Worm (Caenorhabditis elegans): ENCODE data around the gene lin-32.

Gene lin-32

ce11 chrX:2242568-2243185 is 12.8 kb upstream of the lin-32 start, which contains the start of gene rpl-11.2:
Gene rpl-11.2 (minus strand): TSS chrX:2242618.
- peak; percentile 61 for TF ChIP-seq unc-120 (tag; optimal IDR thresholded peaks at IDR 0.05; ENCODE audit: poor library complexity, severe bottlenecking)
- TF ChIP-seq flh-1 (GFP tag; optimal IDR thresholded peaks at IDR 0.05): no peak
- peak; percentile 75 for TF ChIP-seq ces-1 (GFP tag; optimal IDR thresholded peaks at IDR 0.05)
- peak; percentile 68 for TF ChIP-seq cnd-1 (tag; optimal IDR thresholded peaks at IDR 0.05)
- peak; percentile 31 for TF ChIP-seq elt-1 (tag; optimal IDR thresholded peaks at IDR 0.05; ENCODE audit: borderline replicate concordance, insufficient read depth)
- TF ChIP-seq mep-1 (tag; optimal IDR thresholded peaks at IDR 0.05): peak; percentile 99
- no peak for TF ChIP-seq elt-3 (tag; optimal IDR thresholded peaks at IDR 0.05)
- peak; percentile 93 for TF ChIP-seq unc-62 (GFP tag; optimal IDR thresholded peaks at IDR 0.05)
- no peak for TF ChIP-seq bed-3 (GFP tag; optimal IDR thresholded peaks at IDR 0.05)
- peak; percentile 97 for TF ChIP-seq pha-4 (tag; optimal IDR thresholded peaks at IDR 0.05)
- peak; percentile 76 for TF ChIP-seq ztf-11 (tag; optimal IDR thresholded peaks at IDR 0.05)
- no peak for TF ChIP-seq zip-8 (tag; optimal IDR thresholded peaks at IDR 0.05)
- peak; percentile 89 for TF ChIP-seq nhr-237 (tag; optimal IDR thresholded peaks at IDR 0.05)
- peak; percentile 90 for TF ChIP-seq ceh-39 (tag; optimal IDR thresholded peaks at IDR 0.05)
- TF ChIP-seq M03D4.4 (tag; optimal IDR thresholded peaks at IDR 0.05): peak; percentile 48
- peak; percentile 77 for TF ChIP-seq sptf-1 (tag; optimal IDR thresholded peaks at IDR 0.05)
- TF ChIP-seq lsy-2 (tag; optimal IDR thresholded peaks at IDR 0.05): peak; percentile 99
- peak; percentile 8 for TF ChIP-seq drap-1 (GFP tag; optimal IDR thresholded peaks at IDR 0.05)
- TF ChIP-seq unc-39 (tag; optimal IDR thresholded peaks at IDR 0.05): no peak
- no peak for TF ChIP-seq ceh-83 (GFP tag; optimal IDR thresholded peaks at IDR 0.05)
- peak; percentile 83 for TF ChIP-seq hlh-1 (tag; optimal IDR thresholded peaks at IDR 0.05)
- peak; percentile 31 for TF ChIP-seq lin-32 (GFP tag; optimal IDR thresholded peaks at IDR 0.05)
- no peak for TF ChIP-seq nhr-76 (tag; optimal IDR thresholded peaks at IDR 0.05)
- TF ChIP-seq nhr-12 (tag; optimal IDR thresholded peaks at IDR 0.05): peak; percentile 26
- TF ChIP-seq nhr-28 (tag; optimal IDR thresholded peaks at IDR 0.05): no peak
- TF ChIP-seq lin-13 (tag; optimal IDR thresholded peaks at IDR 0.05): peak; percentile 92
- TF ChIP-seq nhr-2 (tag; optimal IDR thresholded peaks at IDR 0.05): peak; percentile 70
- TF ChIP-seq sem-2 (GFP tag; optimal IDR thresholded peaks at IDR 0.05): no peak

DNA sequence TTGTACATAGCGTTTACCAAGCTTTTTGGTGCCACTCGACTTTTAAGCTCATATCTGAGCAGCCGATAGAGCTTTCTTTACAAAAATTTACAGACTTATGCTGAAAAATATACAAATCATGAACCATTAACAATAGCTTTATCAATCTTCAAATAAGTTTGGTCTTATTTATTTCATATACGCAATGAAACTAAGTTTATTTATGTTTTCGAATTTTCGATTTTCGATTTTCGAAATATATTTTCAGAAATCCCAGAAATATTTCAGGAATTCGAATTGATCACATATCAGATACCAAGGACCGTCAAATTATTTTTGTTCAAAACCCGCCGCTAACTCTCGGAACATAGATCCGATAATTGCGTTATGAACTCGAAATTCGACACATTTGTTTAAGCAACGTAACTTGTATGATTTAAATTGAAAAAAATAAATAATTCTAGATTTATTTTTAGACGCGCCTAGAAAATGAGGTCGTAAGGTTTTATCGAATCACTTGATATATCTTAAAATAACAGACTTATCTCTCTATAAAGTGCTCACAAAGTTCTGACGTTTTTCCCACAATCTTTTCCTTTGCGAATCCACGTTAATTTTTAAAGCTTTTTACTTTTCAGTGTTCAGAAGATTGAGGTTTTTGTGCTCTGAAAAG is 11.4 kb upstream of the lin-32 start:
- TF ChIP-seq ces-1 (GFP tag; optimal IDR thresholded peaks at IDR 0.05) (no peak), ztf-11 (tag; optimal IDR thresholded peaks at IDR 0.05) (no peak), elt-3 (tag; optimal IDR thresholded peaks at IDR 0.05) (no peak), ham-2 (GFP tag; optimal IDR thresholded peaks at IDR 0.05) (no peak), ceh-39 (tag; optimal IDR thresholded peaks at IDR 0.05) (no peak), unc-62 (GFP tag; optimal IDR thresholded peaks at IDR 0.05) (no peak), M03D4.4 (tag; optimal IDR thresholded peaks at IDR 0.05) (no peak), nhr-12 (tag; optimal IDR thresholded peaks at IDR 0.05) (no peak), snpc-4 (tag; optimal IDR thresholded peaks at IDR 0.05) (no peak), lin-13 (tag; optimal IDR thresholded peaks at IDR 0.05) (no peak), nhr-28 (tag; optimal IDR thresholded peaks at IDR 0.05) (no peak), ceh-83 (GFP tag; optimal IDR thresholded peaks at IDR 0.05) (no peak), sptf-1 (tag; optimal IDR thresholded peaks at IDR 0.05) (no peak), blmp-1 (tag; optimal IDR thresholded peaks at IDR 0.05) (no peak), drap-1 (GFP tag; optimal IDR thresholded peaks at IDR 0.05) (no peak), pha-4 (tag; optimal IDR thresholded peaks at IDR 0.05) (no peak)

- TF ChIP-seq bed-3 (GFP tag; optimal IDR thresholded peaks at IDR 0.05) (no peak), ces-1 (GFP tag; optimal IDR thresholded peaks at IDR 0.05) (peak; percentile 65), nhr-28 (tag; optimal IDR thresholded peaks at IDR 0.05) (no peak), ztf-11 (tag; optimal IDR thresholded peaks at IDR 0.05) (no peak), tbx-8 (GFP tag; optimal IDR thresholded peaks at IDR 0.05) (no peak), sem-2 (GFP tag; optimal IDR thresholded peaks at IDR 0.05) (no peak), ceh-43 (GFP tag; optimal IDR thresholded peaks at IDR 0.05) (no peak), hlh-1 (tag; optimal IDR thresholded peaks at IDR 0.05) (peak; percentile 60), lin-13 (tag; optimal IDR thresholded peaks at IDR 0.05) (no peak), unc-62 (GFP tag; optimal IDR thresholded peaks at IDR 0.05) (peak; percentile 56), nhr-2 (tag; optimal IDR thresholded peaks at IDR 0.05) (peak; percentile 10), ceh-83 (GFP tag; optimal IDR thresholded peaks at IDR 0.05) (no peak), drap-1 (GFP tag; optimal IDR thresholded peaks at IDR 0.05) (peak; percentile 25), sptf-1 (tag; optimal IDR thresholded peaks at IDR 0.05) (no peak), flh-1 (GFP tag; optimal IDR thresholded peaks at IDR 0.05) (no peak), mab-5 (tag; optimal IDR thresholded peaks at IDR 0.05) (no peak), nhr-237 (tag; optimal IDR thresholded peaks at IDR 0.05) (peak; percentile 79), blmp-1 (tag; optimal IDR thresholded peaks at IDR 0.05) (no peak), ceh-39 (tag; optimal IDR thresholded peaks at IDR 0.05) (peak; percentile 87), lin-32 (GFP tag; optimal IDR thresholded peaks at IDR 0.05) (peak; percentile 64), pha-4 (tag; optimal IDR thresholded peaks at IDR 0.05) (peak; percentile 78), lsy-2 (tag; optimal IDR thresholded peaks at IDR 0.05) (peak; percentile 88), M03D4.4 (tag; optimal IDR thresholded peaks at IDR 0.05) (no peak), ham-2 (GFP tag; optimal IDR thresholded peaks at IDR 0.05) (peak; percentile 10), nhr-12 (tag; optimal IDR thresholded peaks at IDR 0.05) (no peak), unc-120 (tag; optimal IDR thresholded peaks at IDR 0.05; ENCODE audit: poor library complexity, severe bottlenecking) (peak; percentile 31), cnd-1 (tag; optimal IDR thresholded peaks at IDR 0.05) (peak; percentile 12), snpc-4 (tag; optimal IDR thresholded peaks at IDR 0.05) (no peak), mls-2 (tag; optimal IDR thresholded peaks at IDR 0.05) (peak; percentile 45), mep-1 (tag; optimal IDR thresholded peaks at IDR 0.05) (peak; percentile 76), nhr-76 (tag; optimal IDR thresholded peaks at IDR 0.05) (no peak), elt-3 (tag; optimal IDR thresholded peaks at IDR 0.05) (no peak), unc-39 (tag; optimal IDR thresholded peaks at IDR 0.05) (no peak), zip-8 (tag; optimal IDR thresholded peaks at IDR 0.05) (no peak), elt-1 (tag; optimal IDR thresholded peaks at IDR 0.05; ENCODE audit: borderline replicate concordance, insufficient read depth) (no peak)
These were observed 7.6 kb upstream of the lin-32 start, which contains the start of gene vha-15 for ce11 chrX:2237438-2237961. Gene vha-15 (plus strand): TSS chrX:2237911.
